Fruit fly (Drosophila melanogaster): Measurements from ENCODE around the gene CG15533.

Gene CG15533

dm6 chr3R:30455817-30456544 is 27.4 kb downstream of the CG15533 start, which contains the start of gene aralar1:
Gene aralar1, minus strand, starts transcription at chr3R:30455867.
- TF ChIP-seq fkh (GFP tag; optimal IDR thresholded peaks at IDR 0.05) = no peak
- TF ChIP-seq lz (GFP tag; optimal IDR thresholded peaks at IDR 0.05) = no peak
- TF ChIP-seq OdsH (GFP tag; optimal IDR thresholded peaks at IDR 0.05) = no peak
- TF ChIP-seq fd59A (GFP tag; optimal IDR thresholded peaks at IDR 0.05) = no peak
- no peak for TF ChIP-seq CG11294 (GFP tag; IDR thresholded peaks at IDR 0.05)
- TF ChIP-seq CG11762 (GFP tag; optimal IDR thresholded peaks at IDR 0.05; ENCODE audit: insufficient read depth) = no peak
- TF ChIP-seq dsx (GFP tag; optimal IDR thresholded peaks at IDR 0.05; ENCODE audit: poor library complexity, severe bottlenecking) = no peak
- no peak for TF ChIP-seq Ets96B (tag; optimal IDR thresholded peaks at IDR 0.05)
- no peak for TF ChIP-seq Eip78C (GFP tag)
- TF ChIP-seq CG9139 (GFP tag; optimal IDR thresholded peaks at IDR 0.05) = no peak
- no peak for TF ChIP-seq svp (GFP tag)

dm6 chr3R:30459066-30459935 is 30.7 kb downstream of the CG15533 start, which contains the start of the genes CG2224 and CDase:
Gene CG2224, minus strand, starts transcription at chr3R:30459300.
Gene CDase, plus strand, starts transcription at chr3R:30459521.
- TF ChIP-seq Hr4 (GFP tag; optimal IDR thresholded peaks at IDR 0.05) (no peak), Eip78C (GFP tag) (peak; percentile 8), dsx (GFP tag; optimal IDR thresholded peaks at IDR 0.05; ENCODE audit: poor library complexity, severe bottlenecking) (no peak), Eip93F (GFP tag; optimal IDR thresholded peaks at IDR 0.05) (no peak), Hr39 (GFP tag; optimal IDR thresholded peaks at IDR 0.05) (no peak)

- TF ChIP-seq CG15336 (GFP tag; IDR thresholded peaks at IDR 0.05) = peak; percentile 18; the same call in 1 of the 2 replicates
- TF ChIP-seq CG11294 (GFP tag; IDR thresholded peaks at IDR 0.05) = no peak
- no peak for TF ChIP-seq CG11762 (GFP tag; optimal IDR thresholded peaks at IDR 0.05; ENCODE audit: insufficient read depth)
- no peak for TF ChIP-seq CG11902 (GFP tag; optimal IDR thresholded peaks at IDR 0.05)
- TF ChIP-seq cyc (GFP tag; optimal IDR thresholded peaks at IDR 0.05) = no peak
- no peak for TF ChIP-seq CG8119 (GFP tag; IDR thresholded peaks at IDR 0.05)
- no peak for TF ChIP-seq Ets96B (tag; optimal IDR thresholded peaks at IDR 0.05)
- no peak for TF ChIP-seq Eip93F (GFP tag; optimal IDR thresholded peaks at IDR 0.05)
- TF ChIP-seq Sox15 (GFP tag; optimal IDR thresholded peaks at IDR 0.05) = no peak
- TF ChIP-seq ss (GFP tag; optimal IDR thresholded peaks at IDR 0.05) = no peak
- no peak for TF ChIP-seq OdsH (GFP tag; optimal IDR thresholded peaks at IDR 0.05)
- TF ChIP-seq lz (GFP tag; optimal IDR thresholded peaks at IDR 0.05) = no peak
- no peak for TF ChIP-seq Ets21C (GFP tag; optimal IDR thresholded peaks at IDR 0.05)
- peak; percentile 26 for TF ChIP-seq Eip78C (GFP tag)
- no peak for TF ChIP-seq net (GFP tag; optimal IDR thresholded peaks at IDR 0.05)
- no peak for TF ChIP-seq salr (GFP tag; optimal IDR thresholded peaks at IDR 0.05)
- no peak for TF ChIP-seq CG10631 (GFP tag; optimal IDR thresholded peaks at IDR 0.05)
- no peak for TF ChIP-seq CG3032 (tag; optimal IDR thresholded peaks at IDR 0.05)
- TF ChIP-seq acj6 (GFP tag; optimal IDR thresholded peaks at IDR 0.05) = no peak
- TF ChIP-seq pdm3 (GFP tag; optimal IDR thresholded peaks at IDR 0.05) = no peak
- TF ChIP-seq CG6163 (GFP tag; IDR thresholded peaks at IDR 0.05) = peak; percentile 41; the same call in 1 of the 3 replicates
- TF ChIP-seq fd59A (GFP tag; optimal IDR thresholded peaks at IDR 0.05) = no peak
- TF ChIP-seq CG7368 (GFP tag; optimal IDR thresholded peaks at IDR 0.05) = no peak
- no peak for TF ChIP-seq CG10669 (GFP tag; optimal IDR thresholded peaks at IDR 0.05)
- TF ChIP-seq spab (GFP tag; optimal IDR thresholded peaks at IDR 0.05) = no peak
- peak; percentile 50 for TF ChIP-seq svp (GFP tag)
- peak; percentile 10; the same call in 1 of the 3 replicates for TF ChIP-seq eg (GFP tag; IDR thresholded peaks at IDR 0.05)
- no peak for TF ChIP-seq vri (GFP tag; optimal IDR thresholded peaks at IDR 0.05)
- peak; percentile 21 for TF ChIP-seq CG6854 (GFP tag; optimal IDR thresholded peaks at IDR 0.05)
- TF ChIP-seq CG6276 (GFP tag; optimal IDR thresholded peaks at IDR 0.05) = no peak
- TF ChIP-seq CG4318 (GFP tag; optimal IDR thresholded peaks at IDR 0.05) = no peak
- TF ChIP-seq CG31627 (GFP tag; optimal IDR thresholded peaks at IDR 0.05) = no peak
Measured at dm6 chr3R:30460187-30460586, 31.6 kb downstream of the CG15533 start.

All from whole organism, prepupa.